Worm (Caenorhabditis elegans) whole organism, L2 larva: ENCODE measurements around the gene moc-6.
A peak's percentile ranks its signal among the peaks of the same experiment; 100 is the strongest.

Source experiments
- C34F6.9 ChIP-seq: fragments of 150-350 bp; optimal IDR thresholded peaks from 2 replicates; lab custom pipeline; 2014; ENCODE audit warnings: missing biosample characterization, missing genetic modification characterization
- F13H6.1 ChIP-seq: sonication (generic microtip); optimal IDR thresholded peaks from 2 replicates; lab custom pipeline; 2016; ENCODE audit warnings: missing genetic modification characterization, missing compliant biosample characterization
- R02D3.7 ChIP-seq: fragments of 150-350 bp; optimal IDR thresholded peaks from 2 replicates; lab custom pipeline; 2014; ENCODE audit warnings: missing biosample characterization, missing genetic modification characterization
- Y55F3AM.14 ChIP-seq: fragments of 200-800 bp; sonication (Bioruptor generic); optimal IDR thresholded peaks from 2 replicates; lab custom pipeline; 2018; ENCODE audit warnings: mild to moderate bottlenecking, missing genetic modification characterization, missing compliant biosample characterization
- ZK546.5 ChIP-seq: sonication (generic microtip); optimal IDR thresholded peaks from 2 replicates; lab custom pipeline; 2017; ENCODE audit warnings: missing biosample characterization, missing genetic modification characterization
- aly-2 ChIP-seq: fragments of 150-350 bp; optimal IDR thresholded peaks from 2 replicates; lab custom pipeline; 2014; ENCODE audit warnings: missing biosample characterization, missing genetic modification characterization
- ceh-16 ChIP-seq: fragments of 150-350 bp; optimal IDR thresholded peaks from 2 replicates; lab custom pipeline; 2014; ENCODE audit warnings: missing biosample characterization, missing genetic modification characterization
- ceh-82 ChIP-seq: fragments of 150-350 bp; optimal IDR thresholded peaks from 2 replicates; lab custom pipeline; 2014; ENCODE audit warnings: missing biosample characterization, missing genetic modification characterization
- egl-27 ChIP-seq: sonication (generic microtip); optimal IDR thresholded peaks from 3 replicates; lab custom pipeline; 2017; ENCODE audit warnings: missing biosample characterization, missing genetic modification reagents, missing genetic modification characterization
- elt-1 ChIP-seq: fragments of 150-350 bp; optimal IDR thresholded peaks from 2 replicates; lab custom pipeline; 2014; ENCODE audit warnings: missing biosample characterization, missing genetic modification characterization
- elt-3 ChIP-seq: sonication (generic microtip); optimal IDR thresholded peaks from 2 replicates; lab custom pipeline; 2017; ENCODE audit warnings: missing biosample characterization, missing genetic modification characterization
- fos-1 ChIP-seq: fragments of 150-350 bp; optimal IDR thresholded peaks from 2 replicates; lab custom pipeline; 2014; ENCODE audit warnings: missing biosample characterization, missing genetic modification characterization
- gmeb-1 ChIP-seq: fragments of 150-350 bp; optimal IDR thresholded peaks from 2 replicates; lab custom pipeline; 2014; ENCODE audit warnings: missing biosample characterization, missing genetic modification characterization
- lin-11 ChIP-seq: fragments of 150-350 bp; sonication (generic microtip); optimal IDR thresholded peaks from 2 replicates; lab custom pipeline; 2014; ENCODE audit warnings: missing biosample characterization, missing genetic modification characterization, inconsistent platforms, mixed read lengths
- lin-13 ChIP-seq: fragments of 150-350 bp; optimal IDR thresholded peaks from 2 replicates; lab custom pipeline; 2014; ENCODE audit warnings: missing biosample characterization, missing genetic modification reagents, missing genetic modification characterization
- lin-39 ChIP-seq: fragments of 150-350 bp; optimal IDR thresholded peaks from 2 replicates; lab custom pipeline; 2014; ENCODE audit warnings: missing biosample characterization, missing genetic modification reagents, missing genetic modification characterization
- lsy-2 ChIP-seq, 2 experiments: fragments of 150-350 bp in 1 of 2; sonication (generic microtip) in 1 of 2; optimal IDR thresholded peaks; 2 replicates each; lab custom pipeline; 2014 to 2017; ENCODE audit warnings: missing biosample characterization in 2 of 2, missing genetic modification characterization in 2 of 2
- mab-5 ChIP-seq: fragments of 150-350 bp; optimal IDR thresholded peaks from 2 replicates; lab custom pipeline; 2014; ENCODE audit warnings: missing biosample characterization, missing genetic modification characterization
- mbf-1 ChIP-seq: sonication (generic microtip); optimal IDR thresholded peaks from 2 replicates; lab custom pipeline; 2017; ENCODE audit warnings: missing biosample characterization, missing genetic modification characterization
- mdl-1 ChIP-seq, 2 experiments: fragments of 150-350 bp in 1 of 2; sonication (generic microtip) in 1 of 2; optimal IDR thresholded peaks; 2 replicates each; lab custom pipeline; 2017; ENCODE audit warnings: missing biosample characterization in 2 of 2, missing genetic modification characterization in 2 of 2
- nhr-10 ChIP-seq: sonication (generic microtip); optimal IDR thresholded peaks from 2 replicates; lab custom pipeline; 2017; ENCODE audit warnings: missing biosample characterization, missing genetic modification characterization
- nhr-12 ChIP-seq: fragments of 150-350 bp; optimal IDR thresholded peaks from 2 replicates; lab custom pipeline; 2014; ENCODE audit warnings: missing biosample characterization, missing genetic modification characterization
- nhr-129 ChIP-seq: fragments of 150-350 bp; optimal IDR thresholded peaks from 2 replicates; lab custom pipeline; 2014; ENCODE audit warnings: missing biosample characterization, missing genetic modification characterization
- nhr-21 ChIP-seq: fragments of 150-350 bp; optimal IDR thresholded peaks from 2 replicates; lab custom pipeline; 2014; ENCODE audit warnings: missing biosample characterization, missing genetic modification characterization
- nhr-6 ChIP-seq: fragments of 150-350 bp; optimal IDR thresholded peaks from 2 replicates; lab custom pipeline; 2014; ENCODE audit warnings: missing biosample characterization, missing genetic modification characterization
- nhr-77 ChIP-seq: fragments of 150-350 bp; optimal IDR thresholded peaks from 2 replicates; lab custom pipeline; 2014; ENCODE audit warnings: missing biosample characterization, missing genetic modification characterization
- sem-4 ChIP-seq: fragments of 150-350 bp; optimal IDR thresholded peaks from 2 replicates; lab custom pipeline; 2014; ENCODE audit warnings: missing biosample characterization, missing genetic modification reagents, missing genetic modification characterization
- skn-1 ChIP-seq: sonication (generic microtip); optimal IDR thresholded peaks from 2 replicates; lab custom pipeline; 2017; ENCODE audit warnings: missing biosample characterization, missing genetic modification characterization
- sma-3 ChIP-seq: sonication (generic microtip); optimal IDR thresholded peaks from 2 replicates; lab custom pipeline; 2016; ENCODE audit warnings: missing genetic modification reagents, missing genetic modification characterization, missing compliant biosample characterization
- sma-9 ChIP-seq, 2 experiments: fragments of 150-350 bp in 1 of 2; sonication (generic microtip) in 1 of 2; optimal IDR thresholded peaks; 2 replicates each; lab custom pipeline; 2014 to 2016; ENCODE audit warnings: missing genetic modification characterization in 2 of 2, mild to moderate bottlenecking in 1 of 2, missing biosample characterization in 1 of 2, missing compliant biosample characterization in 1 of 2, missing genetic modification reagents in 1 of 2, moderate library complexity in 1 of 2
- snpc-4 ChIP-seq: fragments of 150-350 bp; optimal IDR thresholded peaks from 2 replicates; lab custom pipeline; 2014; ENCODE audit warnings: missing biosample characterization, missing genetic modification characterization
- unc-39 ChIP-seq: fragments of 150-350 bp; optimal IDR thresholded peaks from 2 replicates; lab custom pipeline; 2014; ENCODE audit warnings: missing biosample characterization, missing genetic modification characterization
- unc-55 ChIP-seq: fragments of 150-350 bp; sonication (generic microtip); optimal IDR thresholded peaks from 3 replicates; lab custom pipeline; 2014; ENCODE audit warnings: missing biosample characterization, missing genetic modification reagents, missing genetic modification characterization
- unc-62 ChIP-seq: fragments of 150-350 bp; optimal IDR thresholded peaks from 2 replicates; lab custom pipeline; 2014; ENCODE audit warnings: missing biosample characterization, missing genetic modification reagents, missing genetic modification characterization
- ztf-1 ChIP-seq: fragments of 200-800 bp; sonication (Bioruptor generic); conservative IDR thresholded peaks from 2 replicates; pipeline ENCODE4 v1.3.6; 2022; ENCODE audit warnings: missing genetic modification characterization, missing compliant biosample characterization
- ztf-4 ChIP-seq: fragments of 150-350 bp; optimal IDR thresholded peaks from 2 replicates; lab custom pipeline; 2014; ENCODE audit warnings: missing biosample characterization, missing genetic modification characterization

moc-6 gene

DNA sequence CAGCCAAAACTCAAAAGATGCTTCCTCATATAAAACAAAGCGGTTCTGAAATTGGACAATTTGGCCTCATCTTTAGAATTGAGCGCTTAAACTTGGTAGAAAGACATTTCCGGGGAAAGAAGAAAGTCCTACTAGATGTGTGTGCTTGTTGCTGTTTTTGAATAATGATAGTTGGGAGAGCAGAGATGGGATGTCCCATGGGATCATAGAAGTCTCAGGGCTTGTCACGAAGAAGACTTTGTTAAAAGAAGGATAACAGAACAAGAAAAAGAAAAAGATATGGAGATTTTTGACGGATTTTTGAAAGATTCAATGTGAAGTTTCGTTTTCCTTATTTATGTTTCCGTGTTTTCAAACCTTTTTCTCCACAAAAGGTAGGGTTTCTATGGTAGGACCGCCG, 22.9 kb downstream of the moc-6 start, which contains the start of gene ZC155.2:
Gene ZC155.2, plus strand, starts transcription at position 301 of the 400 bp plus-strand sequence.
- peak; percentile 23 for TF ChIP-seq mab-5 (tag; lab: Kevin White, UChicago)
- TF ChIP-seq nhr-21 = no peak
- TF ChIP-seq mdl-1 (tag; optimal IDR thresholded peaks at IDR 0.05; lab: Kevin White, UChicago) = no peak
- TF ChIP-seq, all 48 proteins: peak for 1

DNA sequence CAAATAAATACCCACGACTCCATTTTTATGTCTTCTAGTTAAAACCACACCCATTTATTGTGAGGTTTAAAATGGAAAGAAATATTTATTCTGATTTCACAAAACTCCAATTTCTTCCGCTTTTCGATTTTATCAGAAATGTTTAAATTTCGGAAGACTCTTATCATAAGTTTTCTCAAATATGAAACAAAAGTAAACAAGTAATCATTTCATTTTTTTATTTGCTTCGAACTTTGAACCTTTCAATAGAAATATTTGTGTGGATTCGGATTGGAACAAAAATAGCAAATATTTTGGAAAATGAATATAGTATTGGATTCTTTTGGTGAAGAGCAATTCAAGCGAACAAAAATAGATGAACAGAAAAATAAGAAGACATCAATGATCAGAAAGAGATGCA, 26.0 kb downstream of the moc-6 start:
- no peak for TF ChIP-seq ceh-82 (tag; lab: Kevin White, UChicago)
- TF ChIP-seq ztf-4 (tag; lab: Kevin White, UChicago) = no peak
- TF ChIP-seq R02D3.7 (tag; lab: Kevin White, UChicago) = no peak
- TF ChIP-seq nhr-6 = no peak
- no peak for TF ChIP-seq nhr-12 (tag; lab: Kevin White, UChicago)
- no peak for TF ChIP-seq snpc-4 (tag; lab: Kevin White, UChicago)
- TF ChIP-seq mbf-1 (tag; lab: Kevin White, UChicago) = no peak
- no peak for TF ChIP-seq fos-1
- TF ChIP-seq gmeb-1 = no peak
- no peak for TF ChIP-seq nhr-77 (tag; lab: Kevin White, UChicago)
- TF ChIP-seq unc-39 (tag; lab: Kevin White, UChicago) = no peak
- TF ChIP-seq unc-62 = no peak
- no peak for TF ChIP-seq lin-11 (tag; lab: Kevin White, UChicago)
- no peak for TF ChIP-seq sma-9 (GFP tag; optimal IDR thresholded peaks at IDR 0.05; lab: Kevin White, UChicago)
- no peak for TF ChIP-seq sma-9 (tag; optimal IDR thresholded peaks at IDR 0.05; lab: Kevin White, UChicago)
- TF ChIP-seq, all 48 proteins: peak for 0

DNA sequence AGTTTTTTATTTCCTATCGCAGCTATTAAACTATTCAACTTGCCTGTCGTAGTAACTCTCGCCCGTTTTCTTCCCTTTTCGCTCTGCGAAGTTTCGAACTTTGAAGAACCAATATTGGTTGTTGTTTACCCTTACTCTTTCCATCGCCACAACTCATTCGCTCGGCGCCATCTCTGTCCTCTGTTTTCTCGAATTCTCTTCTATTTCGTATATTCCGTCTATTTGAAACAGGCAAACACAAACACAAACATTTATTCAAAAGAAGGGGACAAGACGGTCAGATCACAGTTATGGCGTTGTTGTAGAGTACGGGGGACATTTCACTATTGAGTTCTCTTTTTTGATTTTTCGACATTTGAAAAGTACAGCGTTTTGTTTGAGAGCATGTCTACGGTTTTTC, 27.0 kb downstream of the moc-6 start:
- TF ChIP-seq aly-2 (tag; lab: Kevin White, UChicago) (no peak), mdl-1 (tag; optimal IDR thresholded peaks at IDR 0.05; lab: Kevin White, UChicago) (no peak), F13H6.1 (tag; lab: Kevin White, UChicago) (peak; percentile 60), egl-27 (tag; lab: Kevin White, UChicago) (no peak), elt-1 (no peak), sma-9 (GFP tag; optimal IDR thresholded peaks at IDR 0.05; lab: Kevin White, UChicago) (no peak), sma-9 (tag; optimal IDR thresholded peaks at IDR 0.05; lab: Kevin White, UChicago) (no peak), nhr-129 (tag; lab: Kevin White, UChicago) (peak; percentile 62)
- TF ChIP-seq, all 48 proteins: peak for 2

DNA sequence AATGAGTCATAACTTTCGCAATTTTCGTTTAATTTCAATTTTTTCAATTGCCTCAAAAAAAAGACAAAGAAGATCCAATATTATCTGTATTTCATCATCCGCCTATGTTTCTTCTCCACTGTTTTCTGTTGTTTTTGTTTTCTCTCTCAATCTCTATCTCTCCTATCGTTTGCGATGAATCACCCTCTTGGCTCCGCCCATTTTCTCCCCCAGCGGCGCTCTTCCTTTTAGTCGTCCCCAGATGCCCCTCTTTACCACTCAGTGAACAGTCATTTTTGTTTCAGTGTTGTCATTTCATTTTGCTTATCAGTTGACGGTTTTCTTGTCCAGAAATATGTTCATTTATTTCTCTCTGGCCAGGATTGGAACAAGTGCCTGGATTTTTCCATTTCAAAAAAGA, 29.1 kb downstream of the moc-6 start:
- TF ChIP-seq ztf-1 (GFP tag; lab: Robert Waterston, UW) (no peak), ztf-4 (tag; lab: Kevin White, UChicago) (no peak), skn-1 (tag; lab: Kevin White, UChicago) (no peak), nhr-10 (tag; lab: Kevin White, UChicago) (no peak), sem-4 (tag; lab: Kevin White, UChicago) (no peak), unc-62 (no peak), nhr-12 (tag; lab: Kevin White, UChicago) (no peak), gmeb-1 (no peak), nhr-129 (tag; lab: Kevin White, UChicago) (peak; percentile 61), aly-2 (tag; lab: Kevin White, UChicago) (no peak), fos-1 (peak; percentile 94), elt-3 (tag; lab: Kevin White, UChicago) (no peak), unc-55 (GFP tag; lab: Kevin White, UChicago) (peak; percentile 63), ceh-16 (tag; lab: Kevin White, UChicago) (no peak), lin-39 (no peak), sma-9 (GFP tag; optimal IDR thresholded peaks at IDR 0.05; lab: Kevin White, UChicago) (no peak), sma-9 (tag; optimal IDR thresholded peaks at IDR 0.05; lab: Kevin White, UChicago) (no peak), ZK546.5 (no peak), elt-1 (no peak), lin-13 (GFP tag; lab: Kevin White, UChicago) (no peak), lsy-2 (tag; optimal IDR thresholded peaks at IDR 0.05; lab: Kevin White, UChicago) (no peak), egl-27 (tag; lab: Kevin White, UChicago) (no peak), C34F6.9 (tag; lab: Kevin White, UChicago) (peak; percentile 51), nhr-6 (no peak), Y55F3AM.14 (no peak), sma-3 (GFP tag; lab: Kevin White, UChicago) (peak; percentile 47)
